Worm (Caenorhabditis elegans) whole organism, young adult: ENCODE measurements around the gene pdi-1.

Experiments used
- dpff-1 ChIP-seq: sonication (generic microtip); optimal IDR thresholded peaks from 2 replicates; lab custom pipeline; 2017; ENCODE audit warnings: mild to moderate bottlenecking, missing genetic modification characterization, missing compliant biosample characterization
- nfyb-1 ChIP-seq: fragments of 200-800 bp; sonication (Bioruptor generic); IDR thresholded peaks from 2 replicates; pipeline ENCODE4 v1.3.6; 2022; ENCODE audit warnings: missing genetic modification reagents, missing genetic modification characterization, missing compliant biosample characterization
- unc-130 ChIP-seq: sonication (generic microtip); optimal IDR thresholded peaks from 2 replicates; lab custom pipeline; 2016; ENCODE audit warnings: missing genetic modification reagents, missing genetic modification characterization, missing compliant biosample characterization

ce11 chrIII:3734990-3735389 is 33.7 kb upstream of the pdi-1 start, which contains the start of gene evl-18:
- TF ChIP-seq unc-130 (GFP tag; lab: Kevin White, UChicago) = no peak
- TF ChIP-seq dpff-1 = no peak
- TF ChIP-seq nfyb-1 (GFP tag; lab: Robert Waterston, UW) = no peak
